Fruit fly (Drosophila melanogaster): ENCODE data around the gene CG17549.

DNA sequence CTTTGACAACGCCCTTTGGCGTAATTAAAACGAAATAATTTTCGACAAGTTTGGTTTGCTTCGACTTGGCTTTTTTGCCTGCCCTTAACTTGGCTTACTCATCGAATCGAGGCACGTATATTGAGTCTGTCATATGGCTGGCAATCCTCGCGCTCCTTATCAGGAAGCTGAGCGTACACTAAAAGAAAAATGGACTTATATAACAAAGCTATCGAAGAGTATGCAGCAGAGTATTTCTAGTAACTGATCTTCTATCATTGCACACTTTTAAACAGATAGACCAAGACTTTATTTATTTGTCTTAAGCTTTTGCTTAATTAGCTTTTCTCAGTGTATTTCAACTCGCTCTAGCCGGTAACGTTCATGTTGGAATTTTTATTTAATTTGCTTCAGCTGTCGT lies 23.6 kb downstream of the CG17549 start:
- TF ChIP-seq h (optimal IDR thresholded peaks at IDR 0.05): no peak
- TF ChIP-seq ttk (optimal IDR thresholded peaks at IDR 0.05): no peak
- TF ChIP-seq psq (optimal IDR thresholded peaks at IDR 0.05): no peak
- TF ChIP-seq insv (optimal IDR thresholded peaks at IDR 0.05): no peak
- TF ChIP-seq Sin3A (optimal IDR thresholded peaks at IDR 0.05): no peak
- TF ChIP-seq Myc (optimal IDR thresholded peaks at IDR 0.05): no peak

Measured in Kc167 (cell line).